Worm (Caenorhabditis elegans) whole organism, L1 larva: ENCODE data around the gene npr-5.
"Not testable (repeated sequence)": the region's sequence is repeated elsewhere in the genome, so short reads cannot be mapped to it uniquely, and the experiment has no call there.

Source experiments
- alr-1 ChIP-seq: fragments of 200-800 bp; sonication (Bioruptor generic); optimal IDR thresholded peaks from 2 replicates; lab custom pipeline; 2018; ENCODE audit warnings: borderline replicate concordance, mild to moderate bottlenecking, missing genetic modification characterization, missing compliant biosample characterization
- lin-39 ChIP-seq: fragments of 150-350 bp; optimal IDR thresholded peaks from 2 replicates; lab custom pipeline; 2014; ENCODE audit warnings: missing biosample characterization, missing genetic modification reagents, missing genetic modification characterization
- pag-3 ChIP-seq: sonication (generic microtip); optimal IDR thresholded peaks from 2 replicates; lab custom pipeline; 2017; ENCODE audit warnings: missing genetic modification characterization, mild to moderate bottlenecking, missing compliant biosample characterization, antibody characterized with exemption, borderline replicate concordance; ENCODE audit not compliant: insufficient read depth
- unc-30 ChIP-seq: sonication (generic microtip); optimal IDR thresholded peaks from 2 replicates; lab custom pipeline; 2017; ENCODE audit warnings: missing biosample characterization, missing genetic modification characterization

DNA sequence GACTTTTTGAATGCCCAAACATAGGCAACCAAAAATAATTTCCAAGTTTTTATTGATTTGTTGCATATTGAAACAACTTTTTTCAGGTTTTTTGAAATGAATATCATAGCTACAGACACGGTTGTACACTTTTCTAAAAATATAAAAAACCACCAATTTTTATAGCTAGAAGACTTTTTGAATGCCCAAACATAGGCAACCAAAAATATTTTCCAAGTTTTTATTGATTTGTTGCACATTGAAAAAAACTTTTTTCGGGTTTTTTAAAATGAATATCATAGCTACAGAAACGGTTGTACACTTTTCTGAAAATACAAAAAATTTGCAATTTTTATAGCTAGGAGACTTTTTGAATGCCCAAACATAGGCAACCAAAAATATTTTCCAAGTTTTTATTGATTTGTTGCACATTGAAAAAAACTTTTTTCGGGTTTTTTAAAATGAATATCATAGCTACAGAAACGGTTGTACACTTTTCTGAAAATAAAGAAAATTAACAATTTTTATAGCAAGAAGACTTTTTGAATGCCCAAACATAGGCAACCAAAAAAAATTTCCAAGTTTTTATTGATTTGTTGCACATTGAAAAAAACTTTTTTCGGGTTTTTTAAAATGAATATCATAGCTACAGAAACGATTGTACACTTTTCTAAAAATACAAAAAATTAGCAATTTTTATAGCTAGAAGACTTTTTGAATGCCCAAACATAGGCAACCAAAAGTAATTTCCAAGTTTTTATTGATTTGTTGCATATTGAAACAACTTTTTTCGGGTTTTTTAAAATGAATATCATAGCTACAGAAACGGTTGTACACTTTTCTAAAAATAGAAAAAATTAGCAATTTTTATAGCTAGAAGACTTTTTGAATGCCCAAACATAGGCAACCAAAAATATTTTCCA lies 16.2 kb downstream of the npr-5 start:
- TF ChIP-seq lin-39 (tag; lab: Kevin White, UChicago); alr-1; pag-3 (tag; lab: Kevin White, UChicago): not testable (repeated sequence)
- peak; percentile 3 for TF ChIP-seq unc-30 (tag; lab: Kevin White, UChicago)
